Worm (Caenorhabditis elegans) whole organism, mixed stage, embryonic: ENCODE results near the gene F08C6.5.

Experiments
- blmp-1 ChIP-seq: fragments of 150-350 bp; optimal IDR thresholded peaks from 2 replicates; lab custom pipeline; 2014; ENCODE audit warnings: missing biosample characterization, missing genetic modification characterization
- ces-1 ChIP-seq: fragments of 150-350 bp; optimal IDR thresholded peaks from 2 replicates; lab custom pipeline; 2014; ENCODE audit warnings: missing biosample characterization, missing genetic modification reagents, missing genetic modification characterization
- cnd-1 ChIP-seq: fragments of 200-800 bp; sonication (Bioruptor generic); optimal IDR thresholded peaks from 2 replicates; lab custom pipeline; 2018; ENCODE audit warnings: mild to moderate bottlenecking, missing genetic modification characterization, missing compliant biosample characterization
- flh-1 ChIP-seq: fragments of 200-800 bp; sonication (Bioruptor generic); optimal IDR thresholded peaks from 2 replicates; lab custom pipeline; 2018; ENCODE audit warnings: mild to moderate bottlenecking, missing genetic modification characterization, moderate library complexity, missing compliant biosample characterization
- lin-13 ChIP-seq: fragments of 150-350 bp; optimal IDR thresholded peaks from 2 replicates; lab custom pipeline; 2014; ENCODE audit warnings: missing biosample characterization, missing genetic modification characterization
- mab-5 ChIP-seq: fragments of 150-350 bp; optimal IDR thresholded peaks from 2 replicates; lab custom pipeline; 2014; ENCODE audit warnings: missing biosample characterization, missing genetic modification characterization
- nhr-12 ChIP-seq: fragments of 150-350 bp; optimal IDR thresholded peaks from 2 replicates; lab custom pipeline; 2014; ENCODE audit warnings: missing biosample characterization, missing genetic modification characterization
- nhr-28 ChIP-seq: fragments of 150-350 bp; optimal IDR thresholded peaks from 2 replicates; lab custom pipeline; 2014; ENCODE audit warnings: missing biosample characterization, missing genetic modification characterization
- nhr-76 ChIP-seq: sonication (generic microtip); optimal IDR thresholded peaks from 2 replicates; lab custom pipeline; 2017; ENCODE audit warnings: missing biosample characterization, missing genetic modification characterization
- sem-2 ChIP-seq: fragments of 200-800 bp; sonication (Bioruptor generic); optimal IDR thresholded peaks from 2 replicates; lab custom pipeline; 2018; ENCODE audit warnings: mild to moderate bottlenecking, missing genetic modification characterization, missing compliant biosample characterization
- snpc-4 ChIP-seq: fragments of 150-350 bp; optimal IDR thresholded peaks from 2 replicates; lab custom pipeline; 2014; ENCODE audit warnings: missing biosample characterization, missing genetic modification characterization
- unc-39 ChIP-seq: fragments of 150-350 bp; optimal IDR thresholded peaks from 2 replicates; lab custom pipeline; 2014; ENCODE audit warnings: missing biosample characterization, missing genetic modification characterization
- unc-62 ChIP-seq: fragments of 150-350 bp; optimal IDR thresholded peaks from 2 replicates; lab custom pipeline; 2014; ENCODE audit warnings: missing biosample characterization, missing genetic modification reagents, missing genetic modification characterization
- ztf-11 ChIP-seq: fragments of 150-350 bp; optimal IDR thresholded peaks from 2 replicates; lab custom pipeline; 2014; ENCODE audit warnings: missing biosample characterization, missing genetic modification characterization

DNA sequence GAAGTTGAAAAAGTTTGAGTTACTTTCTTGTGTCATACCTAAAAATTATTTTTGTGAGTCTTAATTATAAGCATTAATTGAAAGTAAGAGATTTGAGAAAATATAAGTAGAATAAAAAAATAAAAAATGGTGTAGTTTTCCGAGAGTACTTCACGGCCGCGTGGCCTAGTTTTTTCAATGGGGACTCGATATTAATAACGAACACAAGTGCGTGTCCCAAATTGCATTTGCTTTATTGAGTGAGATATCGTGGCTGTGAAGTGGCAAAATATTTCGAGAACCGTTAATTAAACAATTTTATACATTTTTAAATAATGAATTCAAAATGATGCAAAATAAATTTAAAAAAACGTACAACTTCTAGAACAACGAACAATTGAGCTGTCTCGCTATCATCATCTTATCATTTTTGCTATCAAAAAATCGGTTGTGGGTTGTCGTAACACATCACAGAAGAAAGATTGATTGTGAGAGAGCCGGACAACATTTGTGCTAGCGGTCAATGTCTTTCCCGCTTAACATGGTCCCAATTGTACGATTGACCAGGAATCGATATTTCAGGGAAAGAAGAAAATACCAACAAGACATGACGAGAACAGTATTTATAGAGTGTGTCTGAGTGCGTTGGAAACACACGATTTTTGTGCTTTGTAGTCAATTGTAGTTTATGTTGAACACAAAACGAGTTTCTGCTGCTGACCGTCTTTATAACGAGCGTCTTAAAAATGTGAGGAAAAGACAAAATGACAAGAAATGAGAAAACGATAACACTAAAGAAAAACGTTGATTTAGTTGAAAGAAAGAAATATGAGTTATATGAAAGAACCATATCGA, 10.7 kb downstream of the F08C6.5 start, which contains the start of gene apy-1:
- no peak for TF ChIP-seq unc-39 (tag; lab: Kevin White, UChicago)
- no peak for TF ChIP-seq snpc-4 (tag; lab: Kevin White, UChicago)
- TF ChIP-seq cnd-1 (tag; lab: Kevin White, UChicago), result no peak
- no peak for TF ChIP-seq unc-62 (GFP tag; lab: Kevin White, UChicago)
- TF ChIP-seq nhr-28, result no peak
- TF ChIP-seq mab-5, result no peak
- no peak for TF ChIP-seq ztf-11 (tag; lab: Kevin White, UChicago)
- TF ChIP-seq nhr-76 (tag; lab: Kevin White, UChicago), result no peak
- no peak for TF ChIP-seq sem-2
- no peak for TF ChIP-seq nhr-12 (tag; lab: Kevin White, UChicago)
- no peak for TF ChIP-seq blmp-1 (tag; lab: Kevin White, UChicago)
- TF ChIP-seq ces-1 (GFP tag; lab: Kevin White, UChicago), result peak; percentile 91
- TF ChIP-seq lin-13 (tag; lab: Kevin White, UChicago), result no peak
- no peak for TF ChIP-seq flh-1 (GFP tag; lab: Kevin White, UChicago)
